Fruit fly (Drosophila melanogaster): Measurements from ENCODE around the gene CG42821.

The CG42821 gene

dm6 chr3R:17401289-17401752, 11.6 kb upstream of the CG42821 start:
- no peak for TF ChIP-seq Drgx (GFP tag; IDR thresholded peaks at IDR 0.05)
- TF ChIP-seq MESR4 (GFP tag; optimal IDR thresholded peaks at IDR 0.05), result peak; percentile 56
- no peak for TF ChIP-seq CG6765 (GFP tag; optimal IDR thresholded peaks at IDR 0.05)
- TF ChIP-seq gcm2 (GFP tag; optimal IDR thresholded peaks at IDR 0.05), result no peak
- TF ChIP-seq Antp (GFP tag; optimal IDR thresholded peaks at IDR 0.05), result peak; percentile 45
- TF ChIP-seq CG10321 (GFP tag; IDR thresholded peaks at IDR 0.05), result no peak
- no peak for TF ChIP-seq prd (optimal IDR thresholded peaks at IDR 0.05)
- TF ChIP-seq prd (GFP tag; IDR thresholded peaks at IDR 0.05), result peak; percentile 59
- TF ChIP-seq az2 (GFP tag; optimal IDR thresholded peaks at IDR 0.05), result peak; percentile 50
- peak; percentile 15 for TF ChIP-seq ERR (GFP tag; optimal IDR thresholded peaks at IDR 0.05)
- TF ChIP-seq kay (GFP tag; optimal IDR thresholded peaks at IDR 0.05), result peak; percentile 30
- TF ChIP-seq Med (GFP tag), result peak; percentile 83
- peak; percentile 12 for TF ChIP-seq Mad (GFP tag; optimal IDR thresholded peaks at IDR 0.05)
- peak; percentile 13 for TF ChIP-seq schlank (tag; optimal IDR thresholded peaks at IDR 0.05)
- TF ChIP-seq slou (GFP tag; optimal IDR thresholded peaks at IDR 0.05), result peak; percentile 13
- no peak for TF ChIP-seq NC2α (GFP tag; optimal IDR thresholded peaks at IDR 0.05)
- no peak for TF ChIP-seq ash1 (GFP tag; optimal IDR thresholded peaks at IDR 0.05)
- TF ChIP-seq CG11456 (GFP tag; IDR thresholded peaks at IDR 0.05), result peak; percentile 74
- peak; percentile 16 for TF ChIP-seq ewg (GFP tag; optimal IDR thresholded peaks at IDR 0.05)
- no peak for TF ChIP-seq CG8944 (GFP tag; optimal IDR thresholded peaks at IDR 0.05)
- TF ChIP-seq CG8281 (tag; optimal IDR thresholded peaks at IDR 0.05), result no peak
- peak; percentile 28 for TF ChIP-seq scrt (GFP tag; optimal IDR thresholded peaks at IDR 0.05)
- TF ChIP-seq lola (GFP tag; optimal IDR thresholded peaks at IDR 0.05), result peak in 1 of 3 experiments; percentile 88
- TF ChIP-seq CG17912 (GFP tag; optimal IDR thresholded peaks at IDR 0.05), result no peak
- TF ChIP-seq odd (GFP tag; optimal IDR thresholded peaks at IDR 0.05), result peak; percentile 33
- no peak for TF ChIP-seq otp (GFP tag; IDR thresholded peaks at IDR 0.05)
- TF ChIP-seq CG7357 (GFP tag; IDR thresholded peaks at IDR 0.05), result peak; percentile 94
- no peak for TF ChIP-seq dati (GFP tag; IDR thresholded peaks at IDR 0.05)
- TF ChIP-seq inv (GFP tag; IDR thresholded peaks at IDR 0.05; ENCODE audit: partially characterized antibody), result peak; percentile 79
- no peak for TF ChIP-seq Doc2 (GFP tag; IDR thresholded peaks at IDR 0.05)
- TF ChIP-seq CG12744 (GFP tag; optimal IDR thresholded peaks at IDR 0.05), result peak; percentile 14
- TF ChIP-seq CG10147 (GFP tag; optimal IDR thresholded peaks at IDR 0.05), result no peak
- 0 out of 3 replicates have a peak, but pooled peaks have one; percentile 44 for TF ChIP-seq CG11695 (GFP tag; IDR thresholded peaks at IDR 0.05)
- TF ChIP-seq unc-4 (GFP tag; IDR thresholded peaks at IDR 0.05; ENCODE audit: partially characterized antibody), result peak; percentile 78
- TF ChIP-seq NC2β (GFP tag; optimal IDR thresholded peaks at IDR 0.05), result peak; percentile 26
- TF ChIP-seq mld (GFP tag; IDR thresholded peaks at IDR 0.05; ENCODE audit: partially characterized antibody), result 0 out of 3 replicates have a peak, but pooled peaks have one; percentile 41
- TF ChIP-seq Nf-YA (GFP tag; IDR thresholded peaks at IDR 0.05), result 0 out of 2 replicates have a peak, but pooled peaks have one; percentile 28
- peak in 1 of 2 experiments; percentile 12 for TF ChIP-seq bsh (GFP tag; optimal IDR thresholded peaks at IDR 0.05)
- peak; percentile 43 for TF ChIP-seq slp2 (GFP tag; optimal IDR thresholded peaks at IDR 0.05)
- TF ChIP-seq CG13894 (tag; optimal IDR thresholded peaks at IDR 0.05), result no peak
- peak; percentile 53 for TF ChIP-seq fd3F (GFP tag; optimal IDR thresholded peaks at IDR 0.05)
- no peak for TF ChIP-seq pros (GFP tag; optimal IDR thresholded peaks at IDR 0.05)
- peak; percentile 2 for TF ChIP-seq CG14710 (tag; optimal IDR thresholded peaks at IDR 0.05)
- TF ChIP-seq ac (GFP tag; optimal IDR thresholded peaks at IDR 0.05), result no peak
- peak; percentile 36; the same call in 1 of the 2 replicates for TF ChIP-seq CG11247 (GFP tag; IDR thresholded peaks at IDR 0.05)
- TF ChIP-seq CkIIα-i1 (GFP tag; IDR thresholded peaks at IDR 0.05), result no peak
- TF ChIP-seq Blimp-1 (GFP tag; optimal IDR thresholded peaks at IDR 0.05), result no peak
- no peak for TF ChIP-seq danr (GFP tag; IDR thresholded peaks at IDR 0.05)
- TF ChIP-seq CG4617 (GFP tag; optimal IDR thresholded peaks at IDR 0.05; ENCODE audit: borderline replicate concordance), result peak; percentile 79
- peak; percentile 60 for TF ChIP-seq HLH54F (GFP tag; optimal IDR thresholded peaks at IDR 0.05)

Measured in whole organism, embryonic.